Worm (Caenorhabditis elegans) whole organism, young adult: ENCODE results near the gene fbxa-26.

Experiments
- B0035.1 ChIP-seq: sonication (generic microtip); optimal IDR thresholded peaks from 2 replicates; lab custom pipeline; 2016; ENCODE audit warnings: missing genetic modification characterization, mild to moderate bottlenecking, missing compliant biosample characterization, missing genotype, missing genetic modification reagents
- D2030.7 ChIP-seq: fragments of 200-800 bp; sonication (Bioruptor generic); IDR thresholded peaks from 2 replicates; pipeline ENCODE4 v1.3.6; 2022; ENCODE audit warnings: missing genetic modification reagents, missing genetic modification characterization, missing compliant biosample characterization
- F22D6.2 ChIP-seq: sonication (generic microtip); optimal IDR thresholded peaks from 2 replicates; lab custom pipeline; 2016; ENCODE audit warnings: mild to moderate bottlenecking, missing genetic modification characterization, missing compliant biosample characterization
- F39B2.1 ChIP-seq: fragments of 200-800 bp; sonication (Bioruptor generic); IDR thresholded peaks from 2 replicates; pipeline ENCODE4 v1.3.6; 2022; ENCODE audit warnings: missing genetic modification reagents, missing genetic modification characterization, missing compliant biosample characterization
- F49E8.2 ChIP-seq: sonication (generic microtip); optimal IDR thresholded peaks from 3 replicates; lab custom pipeline; 2017; ENCODE audit warnings: missing genetic modification characterization, mild to moderate bottlenecking, missing compliant biosample characterization, antibody characterized with exemption, moderate library complexity; ENCODE audit not compliant: insufficient read depth
- F57C9.4 ChIP-seq: sonication (generic microtip); optimal IDR thresholded peaks from 2 replicates; lab custom pipeline; 2017; ENCODE audit warnings: mild to moderate bottlenecking, missing genetic modification characterization, missing compliant biosample characterization
- Y95B8A.8 ChIP-seq: fragments of 200-800 bp; sonication (Bioruptor generic); IDR thresholded peaks from 2 replicates; pipeline ENCODE4 v1.3.6; 2022; ENCODE audit warnings: missing genetic modification reagents, missing genetic modification characterization, missing compliant biosample characterization
- bed-1 ChIP-seq: fragments of 200-800 bp; sonication (Bioruptor generic); IDR thresholded peaks from 2 replicates; pipeline ENCODE4 v1.3.6; 2022; ENCODE audit warnings: missing genetic modification reagents, missing genetic modification characterization, missing compliant biosample characterization
- cebp-1 ChIP-seq, 2 experiments: fragments of 200-800 bp in 1 of 2; sonication (Bioruptor generic) in 1 of 2; sonication (generic microtip) in 1 of 2; IDR thresholded peaks in 1 of 2; optimal IDR thresholded peaks in 1 of 2; 2 replicates each; pipeline versions ENCODE4 v1.3.6 to Lab custom; 2017 to 2022; ENCODE audit warnings: missing compliant biosample characterization in 2 of 2, missing genetic modification characterization in 2 of 2, mild to moderate bottlenecking in 1 of 2, missing genetic modification reagents in 1 of 2, moderate library complexity in 1 of 2
- ceh-100 ChIP-seq: fragments of 200-800 bp; sonication (Bioruptor generic); IDR thresholded peaks from 2 replicates; pipeline ENCODE4 v1.3.6; 2022; ENCODE audit warnings: missing genetic modification reagents, missing genetic modification characterization, missing compliant biosample characterization
- dpff-1 ChIP-seq: sonication (generic microtip); optimal IDR thresholded peaks from 2 replicates; lab custom pipeline; 2017; ENCODE audit warnings: mild to moderate bottlenecking, missing genetic modification characterization, missing compliant biosample characterization
- ets-4 ChIP-seq: fragments of 200-800 bp; sonication (Bioruptor generic); optimal IDR thresholded peaks from 2 replicates; lab custom pipeline; 2018; ENCODE audit warnings: mild to moderate bottlenecking, missing genetic modification characterization, missing compliant biosample characterization
- hlh-12 ChIP-seq: sonication (generic microtip); optimal IDR thresholded peaks from 2 replicates; lab custom pipeline; 2016; ENCODE audit warnings: missing genetic modification characterization, missing compliant biosample characterization
- lag-1 ChIP-seq: fragments of 200-800 bp; sonication (Bioruptor generic); IDR thresholded peaks from 2 replicates; pipeline ENCODE4 v1.3.6; 2022; ENCODE audit warnings: missing genetic modification reagents, missing genetic modification characterization, missing compliant biosample characterization
- lin-54 ChIP-seq: fragments of 200-800 bp; sonication (Bioruptor generic); optimal IDR thresholded peaks from 2 replicates; lab custom pipeline; 2018; ENCODE audit warnings: mild to moderate bottlenecking, missing genetic modification characterization, missing compliant biosample characterization
- madf-10 ChIP-seq: sonication (generic microtip); optimal IDR thresholded peaks from 2 replicates; lab custom pipeline; 2016; ENCODE audit warnings: mild to moderate bottlenecking, missing genetic modification characterization, missing compliant biosample characterization
- madf-6 ChIP-seq: fragments of 200-800 bp; sonication (Bioruptor generic); IDR thresholded peaks from 2 replicates; pipeline ENCODE4 v1.3.6; 2022; ENCODE audit warnings: missing genetic modification reagents, missing genetic modification characterization, missing compliant biosample characterization
- mel-28 ChIP-seq: sonication (generic microtip); optimal IDR thresholded peaks from 2 replicates; lab custom pipeline; 2016; ENCODE audit warnings: borderline replicate concordance, mild to moderate bottlenecking, missing genetic modification characterization, missing compliant biosample characterization
- nfya-1 ChIP-seq: sonication (generic microtip); optimal IDR thresholded peaks from 2 replicates; lab custom pipeline; 2017; ENCODE audit warnings: antibody characterized with exemption, missing compliant biosample characterization, missing genetic modification characterization, borderline replicate concordance; ENCODE audit not compliant: insufficient read depth
- nhr-120 ChIP-seq: fragments of 200-800 bp; sonication (Bioruptor generic); IDR thresholded peaks from 2 replicates; pipeline ENCODE4 v1.3.6; 2022; ENCODE audit warnings: missing genetic modification characterization, missing compliant biosample characterization
- nhr-27 ChIP-seq: fragments of 200-800 bp; sonication (Bioruptor generic); optimal IDR thresholded peaks from 2 replicates; lab custom pipeline; 2018; ENCODE audit warnings: mild to moderate bottlenecking, missing genetic modification characterization, moderate library complexity, missing compliant biosample characterization
- nhr-80 ChIP-seq: sonication (generic microtip); optimal IDR thresholded peaks from 2 replicates; lab custom pipeline; 2016; ENCODE audit warnings: missing genetic modification characterization, missing compliant biosample characterization
- repo-1 ChIP-seq: sonication (generic microtip); optimal IDR thresholded peaks from 2 replicates; lab custom pipeline; 2017; ENCODE audit warnings: mild to moderate bottlenecking, missing genetic modification characterization, missing compliant biosample characterization
- sdz-38 ChIP-seq: sonication (generic microtip); optimal IDR thresholded peaks from 2 replicates; lab custom pipeline; 2016; ENCODE audit warnings: missing genotype, missing genetic modification characterization, missing compliant biosample characterization
- snpc-3.4 ChIP-seq: sonication (generic microtip); optimal IDR thresholded peaks from 2 replicates; lab custom pipeline; 2017; ENCODE audit warnings: missing genetic modification characterization, mild to moderate bottlenecking, missing compliant biosample characterization, antibody characterized with exemption, moderate library complexity, missing genotype, missing genetic modification reagents
- tbp1 ChIP-seq: fragments of 200-800 bp; sonication (Bioruptor generic); optimal IDR thresholded peaks from 2 replicates; lab custom pipeline; 2018; ENCODE audit warnings: mild to moderate bottlenecking, missing genetic modification characterization, missing compliant biosample characterization
- tlf-1 ChIP-seq: fragments of 200-800 bp; sonication (Bioruptor generic); optimal IDR thresholded peaks from 2 replicates; lab custom pipeline; 2018; ENCODE audit warnings: mild to moderate bottlenecking, missing genetic modification characterization, missing compliant biosample characterization
- unc-62 ChIP-seq: fragments of 150-350 bp; optimal IDR thresholded peaks from 2 replicates; lab custom pipeline; 2014; ENCODE audit warnings: missing biosample characterization, missing genetic modification reagents, missing genetic modification characterization
- ztf-18 ChIP-seq: sonication (generic microtip); optimal IDR thresholded peaks from 2 replicates; lab custom pipeline; 2016; ENCODE audit warnings: missing genotype, mild to moderate bottlenecking, missing genetic modification characterization, missing compliant biosample characterization
- ztf-6 ChIP-seq: fragments of 200-800 bp; sonication (Bioruptor generic); IDR thresholded peaks from 2 replicates; pipeline ENCODE4 v1.3.6; 2022; ENCODE audit warnings: missing genetic modification reagents, missing genetic modification characterization, missing compliant biosample characterization

The fbxa-26 gene

ce11 chrIII:1342488-1342887 is at the start of gene fbxa-26:
Gene fbxa-26 (minus strand): TSS chrIII:1342522.
- TF ChIP-seq cebp-1 (GFP tag; IDR thresholded peaks at IDR 0.05; lab: Robert Waterston, UW) (peak; percentile 55; the same call in 1 of the 2 replicates), cebp-1 (tag; optimal IDR thresholded peaks at IDR 0.05; lab: Kevin White, UChicago) (peak; percentile 70), F39B2.1 (GFP tag; lab: Robert Waterston, UW) (no peak), F22D6.2 (no peak), nfya-1 (tag; lab: Kevin White, UChicago) (no peak), unc-62 (GFP tag; lab: Kevin White, UChicago) (peak; percentile 0), nhr-80 (tag; lab: Kevin White, UChicago) (peak; percentile 55)

- TF ChIP-seq madf-10 (tag; lab: Kevin White, UChicago): no peak
- TF ChIP-seq hlh-12 (tag; lab: Kevin White, UChicago): no peak
- TF ChIP-seq tbp1 (GFP tag; lab: Kevin White, UChicago): no peak
- TF ChIP-seq sdz-38: no peak
- TF ChIP-seq B0035.1 (tag; lab: Kevin White, UChicago): no peak
- no peak for TF ChIP-seq ets-4 (GFP tag; lab: Kevin White, UChicago)
- TF ChIP-seq lin-54 (GFP tag; lab: Kevin White, UChicago): no peak
- TF ChIP-seq ztf-6 (GFP tag; lab: Robert Waterston, UW): no peak
- no peak for TF ChIP-seq dpff-1
- no peak for TF ChIP-seq ceh-100 (GFP tag; lab: Robert Waterston, UW)
- TF ChIP-seq D2030.7 (GFP tag; lab: Robert Waterston, UW): no peak
- TF ChIP-seq F57C9.4: no peak
These were observed 49.4 kb upstream of the fbxa-26 start, which contains the start of gene pals-17 for ce11 chrIII:1391752-1392151. Gene pals-17 (minus strand): TSS chrIII:1391852.

- TF ChIP-seq F49E8.2 (tag; lab: Kevin White, UChicago): no peak
- TF ChIP-seq nhr-80 (tag; lab: Kevin White, UChicago): peak; percentile 78
These were observed 47.7 kb upstream of the fbxa-26 start for ce11 chrIII:1389988-1390387.

ce11 chrIII:1388274-1389058 is 46.1 kb upstream of the fbxa-26 start, which contains the start of gene pals-20:
Gene pals-20 (minus strand): TSS chrIII:1388324.
- TF ChIP-seq repo-1 (tag; lab: Kevin White, UChicago) (no peak), nhr-80 (tag; lab: Kevin White, UChicago) (peak; percentile 48)

ce11 chrIII:1384694-1385093 is 42.4 kb upstream of the fbxa-26 start:
- TF ChIP-seq nhr-80 (tag; lab: Kevin White, UChicago) (peak; percentile 20), snpc-3.4 (tag; lab: Kevin White, UChicago) (no peak)

ce11 chrIII:1384092-1384491 is 41.8 kb upstream of the fbxa-26 start, which contains the start of the genes fbxa-138 and Y82E9BR.5:
Gene fbxa-138 (minus strand): TSS chrIII:1384252.
Gene Y82E9BR.5 (plus strand): TSS chrIII:1384370.
- TF ChIP-seq mel-28 (tag; lab: Kevin White, UChicago) (no peak), nhr-80 (tag; lab: Kevin White, UChicago) (peak; percentile 72), Y95B8A.8 (GFP tag; lab: Robert Waterston, UW) (no peak)

- TF ChIP-seq nhr-27 (tag; lab: Kevin White, UChicago) (no peak), lag-1 (no peak), bed-1 (GFP tag; lab: Robert Waterston, UW) (no peak), ztf-18 (tag; lab: Kevin White, UChicago) (no peak), nhr-120 (GFP tag; lab: Robert Waterston, UW) (no peak), tlf-1 (GFP tag; lab: Kevin White, UChicago) (no peak), madf-10 (tag; lab: Kevin White, UChicago) (no peak), madf-6 (GFP tag; lab: Robert Waterston, UW) (no peak)
These were observed 41.2 kb upstream of the fbxa-26 start for ce11 chrIII:1383483-1383882.
